Worm (Caenorhabditis elegans) whole organism, young adult: ENCODE results near the gene vha-14.

ENCODE experiments used
- B0019.2 ChIP-seq: fragments of 200-800 bp; sonication (Bioruptor generic); conservative IDR thresholded peaks from 2 replicates; pipeline ENCODE4 v1.3.6; 2022; ENCODE audit warnings: missing genetic modification reagents, missing genetic modification characterization, missing compliant biosample characterization
- F10E7.11 ChIP-seq: sonication (generic microtip); optimal IDR thresholded peaks from 2 replicates; lab custom pipeline; 2017; ENCODE audit warnings: mild to moderate bottlenecking, missing genetic modification characterization, moderate library complexity, missing compliant biosample characterization
- F22D6.2 ChIP-seq: sonication (generic microtip); optimal IDR thresholded peaks from 2 replicates; lab custom pipeline; 2016; ENCODE audit warnings: mild to moderate bottlenecking, missing genetic modification characterization, missing compliant biosample characterization
- F23B12.7 ChIP-seq: sonication (generic microtip); optimal IDR thresholded peaks from 2 replicates; lab custom pipeline; 2017; ENCODE audit warnings: missing genetic modification characterization, mild to moderate bottlenecking, missing compliant biosample characterization, antibody characterized with exemption, moderate library complexity; ENCODE audit not compliant: insufficient read depth
- F33H1.4 ChIP-seq: fragments of 200-800 bp; sonication (Bioruptor generic); IDR thresholded peaks from 2 replicates; pipeline ENCODE4 v1.3.6; 2022; ENCODE audit warnings: missing genetic modification reagents, missing genetic modification characterization, missing compliant biosample characterization
- F39B2.1 ChIP-seq: fragments of 200-800 bp; sonication (Bioruptor generic); IDR thresholded peaks from 2 replicates; pipeline ENCODE4 v1.3.6; 2022; ENCODE audit warnings: missing genetic modification reagents, missing genetic modification characterization, missing compliant biosample characterization
- F49E8.2 ChIP-seq: sonication (generic microtip); optimal IDR thresholded peaks from 3 replicates; lab custom pipeline; 2017; ENCODE audit warnings: missing genetic modification characterization, mild to moderate bottlenecking, missing compliant biosample characterization, antibody characterized with exemption, moderate library complexity; ENCODE audit not compliant: insufficient read depth
- F57A8.1 ChIP-seq: fragments of 200-800 bp; sonication (Bioruptor generic); optimal IDR thresholded peaks from 2 replicates; lab custom pipeline; 2018; ENCODE audit warnings: mild to moderate bottlenecking, missing genetic modification characterization, moderate library complexity, missing compliant biosample characterization
- F57C9.4 ChIP-seq: sonication (generic microtip); optimal IDR thresholded peaks from 2 replicates; lab custom pipeline; 2017; ENCODE audit warnings: mild to moderate bottlenecking, missing genetic modification characterization, missing compliant biosample characterization
- K11D2.4 ChIP-seq: fragments of 200-800 bp; sonication (Bioruptor generic); IDR thresholded peaks from 2 replicates; pipeline ENCODE4 v1.3.6; 2022; ENCODE audit warnings: missing genetic modification reagents, missing genetic modification characterization, missing compliant biosample characterization
- Y79H2A.3 ChIP-seq: fragments of 200-800 bp; sonication (Bioruptor generic); conservative IDR thresholded peaks from 2 replicates; pipeline ENCODE4 v1.3.6; 2022; ENCODE audit warnings: missing genetic modification reagents, missing genetic modification characterization, missing compliant biosample characterization
- atf-7 ChIP-seq: sonication (generic microtip); optimal IDR thresholded peaks from 2 replicates; lab custom pipeline; 2017; ENCODE audit warnings: mild to moderate bottlenecking, missing genetic modification characterization, missing compliant biosample characterization
- attf-3 ChIP-seq: fragments of 200-800 bp; sonication (Bioruptor generic); conservative IDR thresholded peaks from 2 replicates; pipeline ENCODE4 v1.3.6; 2022; ENCODE audit warnings: missing genetic modification reagents, missing genetic modification characterization, missing compliant biosample characterization
- ccch-3 ChIP-seq: fragments of 200-800 bp; sonication (Bioruptor generic); optimal IDR thresholded peaks from 2 replicates; lab custom pipeline; 2018; ENCODE audit warnings: mild to moderate bottlenecking, missing genetic modification characterization, missing compliant biosample characterization
- cebp-2 ChIP-seq: fragments of 200-800 bp; sonication (Bioruptor generic); IDR thresholded peaks from 2 replicates; pipeline ENCODE4 v1.3.6; 2022; ENCODE audit warnings: missing genetic modification characterization, missing compliant biosample characterization
- ceh-27 ChIP-seq: fragments of 200-800 bp; sonication (Bioruptor generic); optimal IDR thresholded peaks from 2 replicates; lab custom pipeline; 2018; ENCODE audit warnings: mild to moderate bottlenecking, missing genetic modification characterization, moderate library complexity, missing compliant biosample characterization
- ceh-91 ChIP-seq: fragments of 200-800 bp; sonication (Bioruptor generic); IDR thresholded peaks from 2 replicates; pipeline ENCODE4 v1.3.6; 2022; ENCODE audit warnings: missing genetic modification reagents, missing genetic modification characterization, missing compliant biosample characterization
- chd-7 ChIP-seq: sonication (generic microtip); optimal IDR thresholded peaks from 2 replicates; lab custom pipeline; 2016; ENCODE audit warnings: mild to moderate bottlenecking, missing genetic modification characterization, moderate library complexity, missing compliant biosample characterization
- egrh-3 ChIP-seq: fragments of 200-800 bp; sonication (Bioruptor generic); IDR thresholded peaks from 2 replicates; pipeline ENCODE4 v1.3.6; 2022; ENCODE audit warnings: missing genetic modification reagents, missing genetic modification characterization, missing compliant biosample characterization
- ekl-4 ChIP-seq: fragments of 200-800 bp; sonication (Bioruptor generic); IDR thresholded peaks from 2 replicates; pipeline ENCODE4 v1.3.6; 2022; ENCODE audit warnings: missing genetic modification reagents, missing genetic modification characterization, missing compliant biosample characterization
- ets-4 ChIP-seq: fragments of 200-800 bp; sonication (Bioruptor generic); optimal IDR thresholded peaks from 2 replicates; lab custom pipeline; 2018; ENCODE audit warnings: mild to moderate bottlenecking, missing genetic modification characterization, missing compliant biosample characterization
- fkh-3 ChIP-seq: sonication (generic microtip); optimal IDR thresholded peaks from 2 replicates; lab custom pipeline; 2016; ENCODE audit warnings: mild to moderate bottlenecking, missing genetic modification characterization, missing compliant biosample characterization
- lin-35 ChIP-seq, 3 experiments: fragments of 150-350 bp in 2 of 3; sonication (generic microtip) in 1 of 3; optimal IDR thresholded peaks; 2 replicates each; lab custom pipeline; 2014 to 2018; ENCODE audit warnings: missing biosample characterization in 3 of 3, missing genetic modification characterization in 3 of 3, missing genetic modification reagents in 3 of 3
- lin-40 ChIP-seq: sonication (generic microtip); optimal IDR thresholded peaks from 2 replicates; lab custom pipeline; 2016; ENCODE audit warnings: missing genetic modification characterization, mild to moderate bottlenecking, missing compliant biosample characterization, missing genotype, missing genetic modification reagents
- madf-10 ChIP-seq: sonication (generic microtip); optimal IDR thresholded peaks from 2 replicates; lab custom pipeline; 2016; ENCODE audit warnings: mild to moderate bottlenecking, missing genetic modification characterization, missing compliant biosample characterization
- madf-3 ChIP-seq: fragments of 200-800 bp; sonication (Bioruptor generic); IDR thresholded peaks from 2 replicates; pipeline ENCODE4 v1.3.6; 2022; ENCODE audit warnings: missing genetic modification reagents, missing genetic modification characterization, missing compliant biosample characterization
- madf-8 ChIP-seq: fragments of 200-800 bp; sonication (Bioruptor generic); conservative IDR thresholded peaks from 2 replicates; pipeline ENCODE4 v1.3.6; 2022; ENCODE audit warnings: missing genetic modification reagents, missing genetic modification characterization, missing compliant biosample characterization
- mcd-1 ChIP-seq: fragments of 200-800 bp; sonication (Bioruptor generic); IDR thresholded peaks from 2 replicates; pipeline ENCODE4 v1.3.6; 2022; ENCODE audit warnings: missing genetic modification reagents, missing genetic modification characterization, missing compliant biosample characterization
- mxl-1 ChIP-seq: sonication (generic microtip); optimal IDR thresholded peaks from 2 replicates; lab custom pipeline; 2016; ENCODE audit warnings: missing genetic modification characterization, missing compliant biosample characterization
- nfya-1 ChIP-seq: sonication (generic microtip); optimal IDR thresholded peaks from 2 replicates; lab custom pipeline; 2017; ENCODE audit warnings: antibody characterized with exemption, missing compliant biosample characterization, missing genetic modification characterization, borderline replicate concordance; ENCODE audit not compliant: insufficient read depth
- nfya-2 ChIP-seq: fragments of 200-800 bp; sonication (Bioruptor generic); IDR thresholded peaks from 2 replicates; pipeline ENCODE4 v1.3.6; 2022; ENCODE audit warnings: missing genetic modification reagents, missing genetic modification characterization, missing compliant biosample characterization
- nhr-120 ChIP-seq: fragments of 200-800 bp; sonication (Bioruptor generic); IDR thresholded peaks from 2 replicates; pipeline ENCODE4 v1.3.6; 2022; ENCODE audit warnings: missing genetic modification characterization, missing compliant biosample characterization
- nhr-80 ChIP-seq: sonication (generic microtip); optimal IDR thresholded peaks from 2 replicates; lab custom pipeline; 2016; ENCODE audit warnings: missing genetic modification characterization, missing compliant biosample characterization
- nhr-90 ChIP-seq: sonication (generic microtip); optimal IDR thresholded peaks from 2 replicates; lab custom pipeline; 2016; ENCODE audit warnings: missing genotype, mild to moderate bottlenecking, missing genetic modification characterization, missing compliant biosample characterization
- somi-1 ChIP-seq: fragments of 200-800 bp; sonication (Bioruptor generic); optimal IDR thresholded peaks from 2 replicates; lab custom pipeline; 2018; ENCODE audit warnings: mild to moderate bottlenecking, missing genetic modification characterization, missing compliant biosample characterization
- sptf-2 ChIP-seq: fragments of 200-800 bp; sonication (Bioruptor generic); optimal IDR thresholded peaks from 2 replicates; lab custom pipeline; 2018; ENCODE audit warnings: mild to moderate bottlenecking, missing genetic modification characterization, missing compliant biosample characterization
- tbx-9 ChIP-seq: sonication (generic microtip); optimal IDR thresholded peaks from 2 replicates; lab custom pipeline; 2016; ENCODE audit warnings: borderline replicate concordance, missing genetic modification characterization, inconsistent platforms, missing compliant biosample characterization
- unc-130 ChIP-seq: sonication (generic microtip); optimal IDR thresholded peaks from 2 replicates; lab custom pipeline; 2016; ENCODE audit warnings: missing genetic modification reagents, missing genetic modification characterization, missing compliant biosample characterization
- unc-62 ChIP-seq: fragments of 150-350 bp; optimal IDR thresholded peaks from 2 replicates; lab custom pipeline; 2014; ENCODE audit warnings: missing biosample characterization, missing genetic modification reagents, missing genetic modification characterization
- xnd-1 ChIP-seq: sonication (generic microtip); optimal IDR thresholded peaks from 2 replicates; lab custom pipeline; 2016; ENCODE audit warnings: missing genotype, missing genetic modification reagents, missing genetic modification characterization, missing compliant biosample characterization
- zfh-2 ChIP-seq: fragments of 200-800 bp; sonication (Bioruptor generic); conservative IDR thresholded peaks from 2 replicates; pipeline ENCODE4 v1.3.6; 2022; ENCODE audit warnings: missing genetic modification reagents, missing genetic modification characterization, missing compliant biosample characterization
- ztf-26 ChIP-seq: sonication (generic microtip); optimal IDR thresholded peaks from 2 replicates; lab custom pipeline; 2017; ENCODE audit warnings: missing genetic modification characterization, missing compliant biosample characterization

vha-14 gene

DNA sequence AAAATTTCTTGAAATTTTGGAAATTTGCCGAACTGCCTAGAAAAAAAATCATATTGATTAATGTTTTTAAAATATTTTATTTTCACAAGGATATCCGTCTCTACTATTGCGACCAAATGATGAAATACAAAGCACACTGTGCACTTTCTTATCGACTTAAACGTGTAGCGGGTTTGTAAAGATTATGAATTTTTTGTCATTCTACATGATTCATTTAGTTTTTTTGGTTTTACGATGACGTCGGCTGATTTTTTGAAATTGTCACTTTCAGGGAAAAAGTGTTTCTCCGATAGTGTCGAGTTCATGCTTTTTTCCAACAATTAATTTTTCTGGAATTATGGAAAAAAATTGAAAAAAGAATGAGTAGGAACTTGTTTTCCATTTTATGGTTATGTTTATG is 31.3 kb upstream of the vha-14 start:
- TF ChIP-seq lin-40 (tag; lab: Kevin White, UChicago) = no peak
- no peak for TF ChIP-seq atf-7 (tag; lab: Kevin White, UChicago)
- TF ChIP-seq zfh-2 (GFP tag; lab: Robert Waterston, UW) = no peak
- peak; percentile 53 for TF ChIP-seq nhr-80 (tag; lab: Kevin White, UChicago)

DNA sequence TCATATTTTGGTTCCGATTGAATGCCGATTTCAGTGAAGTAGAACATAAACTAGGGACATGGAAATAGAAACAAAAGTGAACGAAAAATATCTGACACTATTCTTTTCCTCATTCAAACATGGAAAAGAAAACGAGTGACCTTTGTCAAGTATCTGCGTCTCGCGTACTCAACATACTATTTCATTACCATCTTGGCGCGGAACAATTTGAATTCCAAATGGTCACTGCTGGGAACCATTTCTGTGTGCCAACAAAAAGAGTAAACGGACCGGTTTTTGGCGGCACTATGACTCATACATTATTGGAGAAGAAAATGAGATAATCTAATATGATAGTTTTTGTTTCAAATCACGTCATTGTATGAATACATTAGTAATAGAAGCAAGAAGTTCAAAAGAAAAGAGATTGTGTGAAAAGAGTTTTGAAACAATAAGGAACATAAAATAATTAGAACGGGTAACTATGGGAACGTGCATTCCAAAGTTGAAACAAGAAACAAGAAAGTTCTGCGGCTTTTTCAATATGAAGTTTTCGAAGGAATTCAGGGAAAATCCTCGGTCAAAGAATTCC is 25.4 kb upstream of the vha-14 start:
- TF ChIP-seq nfya-2 (no peak), F22D6.2 (tag; lab: Kevin White, UChicago) (no peak), mxl-1 (no peak), tbx-9 (tag; lab: Kevin White, UChicago) (no peak), Y79H2A.3 (no peak), ets-4 (GFP tag; lab: Kevin White, UChicago) (no peak), F49E8.2 (no peak), chd-7 (tag; lab: Kevin White, UChicago) (no peak)

DNA sequence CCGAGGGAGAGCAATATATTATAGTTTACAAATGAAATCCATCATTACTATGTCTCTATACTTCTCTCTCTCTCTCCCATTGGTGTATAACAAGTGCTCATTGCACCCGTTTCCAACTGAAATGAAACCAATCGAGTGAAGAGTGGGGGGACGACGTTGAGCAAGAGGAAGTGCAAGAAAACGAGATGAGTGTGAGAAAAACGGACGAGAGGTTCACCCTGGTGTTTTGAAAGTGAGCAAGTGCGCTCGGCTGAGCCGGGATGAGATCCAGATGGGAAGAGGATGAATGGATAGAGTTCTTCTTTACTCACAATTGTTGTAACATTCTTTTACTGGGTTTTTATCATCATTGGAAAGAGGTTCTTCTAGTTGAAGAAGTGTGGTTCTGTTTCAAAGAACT is 24.2 kb upstream of the vha-14 start:
- TF ChIP-seq fkh-3 (tag; lab: Kevin White, UChicago) (no peak), mcd-1 (0 out of 2 replicates have a peak, but pooled peaks have one; percentile 25), nhr-120 (GFP tag; lab: Robert Waterston, UW) (no peak), nhr-90 (tag; lab: Kevin White, UChicago) (no peak), ccch-3 (GFP tag; lab: Kevin White, UChicago) (no peak), F39B2.1 (no peak), lin-35 (GFP tag; optimal IDR thresholded peaks at IDR 0.05; lab: Kevin White, UChicago) (peak in 1 of 3 experiments; percentile 19), sptf-2 (GFP tag; lab: Kevin White, UChicago) (no peak), nhr-80 (tag; lab: Kevin White, UChicago) (no peak), ekl-4 (no peak), mxl-1 (no peak), madf-3 (no peak), chd-7 (tag; lab: Kevin White, UChicago) (no peak), xnd-1 (tag; lab: Kevin White, UChicago) (no peak), ceh-27 (GFP tag; lab: Kevin White, UChicago) (peak; percentile 20), F57A8.1 (GFP tag; lab: Kevin White, UChicago) (no peak), F10E7.11 (tag; lab: Kevin White, UChicago) (no peak), F33H1.4 (no peak), B0019.2 (no peak), egrh-3 (no peak), tbx-9 (tag; lab: Kevin White, UChicago) (no peak), madf-10 (tag; lab: Kevin White, UChicago) (no peak)

DNA sequence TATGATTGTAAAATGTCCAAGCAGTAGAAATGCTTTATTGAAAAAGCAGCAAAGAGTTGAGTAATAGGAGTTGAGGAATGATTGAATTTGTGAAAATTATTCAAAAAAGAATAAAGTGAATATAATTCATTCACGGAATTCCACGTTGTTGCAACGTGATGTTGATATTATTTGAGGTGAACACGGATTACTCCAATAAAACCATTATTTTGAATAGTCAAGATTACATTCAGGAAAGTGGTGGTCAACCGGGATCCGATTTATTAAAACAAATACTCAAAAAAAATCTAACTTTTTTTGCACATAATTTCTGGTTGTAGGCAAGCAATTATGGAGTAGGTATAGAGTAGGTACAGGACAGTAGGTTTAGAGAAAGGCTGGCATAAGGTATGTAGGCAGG is 22.5 kb upstream of the vha-14 start, which contains the start of gene bre-3:
TSS of gene bre-3 (minus strand) at position 101 of the 400 bp plus-strand sequence.
- TF ChIP-seq F23B12.7 (tag; lab: Kevin White, UChicago) (no peak), somi-1 (no peak), F57C9.4 (tag; lab: Kevin White, UChicago) (no peak), attf-3 (no peak), K11D2.4 (GFP tag; lab: Robert Waterston, UW) (no peak), madf-8 (GFP tag; lab: Robert Waterston, UW) (no peak), B0019.2 (no peak), unc-130 (GFP tag; lab: Kevin White, UChicago) (no peak), madf-10 (tag; lab: Kevin White, UChicago) (no peak), nfya-1 (tag; lab: Kevin White, UChicago) (no peak), ceh-91 (no peak), F49E8.2 (no peak), ztf-26 (no peak), fkh-3 (tag; lab: Kevin White, UChicago) (no peak), nhr-120 (GFP tag; lab: Robert Waterston, UW) (no peak), unc-62 (GFP tag; lab: Kevin White, UChicago) (no peak), nfya-2 (no peak), cebp-2 (no peak), nhr-80 (tag; lab: Kevin White, UChicago) (no peak)
- TF ChIP-seq, all 124 proteins: peak for 0
